Fruit fly (Drosophila melanogaster): ENCODE data around the gene CG32152.

CG32152 gene

DNA sequence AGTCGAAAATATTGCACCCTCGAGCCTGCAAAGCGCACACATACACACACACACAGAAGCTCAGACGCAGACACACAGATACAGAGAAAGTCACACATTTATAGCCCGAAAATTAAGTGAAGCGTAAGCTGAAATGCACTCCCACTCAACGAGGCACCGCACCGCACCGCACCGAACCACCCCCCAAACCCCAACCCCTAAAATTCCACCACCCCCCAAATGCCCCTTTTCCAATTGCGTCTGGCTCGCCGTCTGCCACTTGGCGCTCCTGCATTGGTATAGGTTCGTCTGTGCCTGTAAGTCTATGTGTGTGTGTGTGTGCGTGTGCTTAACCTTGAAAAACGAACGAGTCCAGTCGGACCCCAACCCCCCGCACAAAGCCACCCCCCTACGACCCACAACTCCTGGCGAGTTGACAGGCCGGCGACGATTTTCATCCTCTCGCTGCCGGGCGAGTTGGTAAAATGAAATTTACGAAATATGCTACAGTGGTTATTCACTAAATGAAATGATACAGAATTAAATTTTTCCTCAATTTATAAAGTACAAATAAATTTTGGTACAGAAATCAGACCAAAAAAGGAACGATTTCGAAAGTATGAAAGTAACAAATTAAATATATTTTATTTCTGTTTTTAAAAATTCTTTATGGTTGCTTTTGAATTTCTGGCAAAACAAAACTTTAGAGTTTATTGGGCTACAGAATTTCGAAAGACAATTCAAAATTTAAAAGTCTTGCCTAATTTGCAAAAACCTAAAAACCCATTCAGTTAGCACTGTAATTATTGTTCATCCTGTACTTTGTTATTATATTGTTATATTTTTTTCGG is 39.0 kb upstream of the CG32152 start (continued):
- TF ChIP-seq psq (GFP tag; optimal IDR thresholded peaks at IDR 0.05), result peak; percentile 55
- TF ChIP-seq HLH106 (tag; optimal IDR thresholded peaks at IDR 0.05), result peak; percentile 62
- no peak for TF ChIP-seq dsf (GFP tag; optimal IDR thresholded peaks at IDR 0.05; ENCODE audit: borderline replicate concordance)
- no peak for TF ChIP-seq Jra (GFP tag; optimal IDR thresholded peaks at IDR 0.05)

DNA sequence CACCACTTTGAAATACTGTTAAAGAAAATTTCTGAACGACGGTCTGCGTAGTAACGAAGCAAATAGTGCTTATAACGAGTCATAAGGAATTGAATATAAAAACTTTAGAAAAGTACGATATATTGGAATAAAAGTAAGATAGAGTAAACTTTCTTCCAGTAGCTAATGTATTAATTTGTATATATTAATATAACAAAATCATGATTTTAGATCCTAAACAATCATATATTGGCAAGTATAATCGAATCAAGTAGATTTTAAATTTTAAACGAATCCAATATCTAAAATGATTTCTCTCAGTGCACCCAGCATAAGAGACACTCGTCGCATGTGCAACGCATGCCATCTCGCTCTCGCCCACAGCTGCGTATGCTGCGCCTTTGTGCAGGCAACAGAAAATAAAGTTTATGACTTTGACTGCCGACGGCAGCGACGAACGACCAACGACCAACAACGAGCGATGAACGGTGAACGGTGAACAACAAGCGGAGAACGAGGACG is 37.5 kb upstream of the CG32152 start:
- peak; percentile 44 for TF ChIP-seq Hr83 (GFP tag; optimal IDR thresholded peaks at IDR 0.05; ENCODE audit: poor library complexity, severe bottlenecking)
- peak; percentile 80 for TF ChIP-seq Sp1 (GFP tag; optimal IDR thresholded peaks at IDR 0.05)
- TF ChIP-seq GATAd (GFP tag; optimal IDR thresholded peaks at IDR 0.05), result no peak
- no peak for TF ChIP-seq Hnf4 (GFP tag; optimal IDR thresholded peaks at IDR 0.05)
- TF ChIP-seq HLH106 (tag; optimal IDR thresholded peaks at IDR 0.05), result peak; percentile 39
- peak; percentile 61 for TF ChIP-seq rgr (GFP tag; optimal IDR thresholded peaks at IDR 0.05)
- TF ChIP-seq OdsH (GFP tag; optimal IDR thresholded peaks at IDR 0.05), result peak; percentile 40
- TF ChIP-seq fru (GFP tag; optimal IDR thresholded peaks at IDR 0.05), result peak; percentile 29
- no peak for TF ChIP-seq Hr78 (GFP tag; optimal IDR thresholded peaks at IDR 0.05)
- TF ChIP-seq Vsx2 (GFP tag; optimal IDR thresholded peaks at IDR 0.05; ENCODE audit: partially characterized antibody), result peak; percentile 45
- peak; percentile 58 for TF ChIP-seq woc (GFP tag; optimal IDR thresholded peaks at IDR 0.05)
- no peak for TF ChIP-seq pan (optimal IDR thresholded peaks at IDR 0.05)
- TF ChIP-seq psq (GFP tag; optimal IDR thresholded peaks at IDR 0.05), result peak; percentile 68
- TF ChIP-seq sv (GFP tag; optimal IDR thresholded peaks at IDR 0.05), result no peak
- peak; percentile 18 for TF ChIP-seq br (GFP tag; optimal IDR thresholded peaks at IDR 0.05)
- peak; percentile 65 for TF ChIP-seq Dif (GFP tag; optimal IDR thresholded peaks at IDR 0.05; ENCODE audit: partially characterized antibody)
- no peak for TF ChIP-seq sage (GFP tag; optimal IDR thresholded peaks at IDR 0.05)
- no peak for TF ChIP-seq dl (GFP tag; optimal IDR thresholded peaks at IDR 0.05; ENCODE audit: insufficient read depth in 1 of 2, partially characterized antibody in 2 of 2)
- TF ChIP-seq foxo (GFP tag; optimal IDR thresholded peaks at IDR 0.05), result peak in 1 of 2 experiments; percentile 63
- no peak for TF ChIP-seq Jra (GFP tag; optimal IDR thresholded peaks at IDR 0.05)
- TF ChIP-seq dmrt93B (GFP tag; optimal IDR thresholded peaks at IDR 0.05), result peak; percentile 63
- TF ChIP-seq h (GFP tag; optimal IDR thresholded peaks at IDR 0.05), result peak; percentile 79

DNA sequence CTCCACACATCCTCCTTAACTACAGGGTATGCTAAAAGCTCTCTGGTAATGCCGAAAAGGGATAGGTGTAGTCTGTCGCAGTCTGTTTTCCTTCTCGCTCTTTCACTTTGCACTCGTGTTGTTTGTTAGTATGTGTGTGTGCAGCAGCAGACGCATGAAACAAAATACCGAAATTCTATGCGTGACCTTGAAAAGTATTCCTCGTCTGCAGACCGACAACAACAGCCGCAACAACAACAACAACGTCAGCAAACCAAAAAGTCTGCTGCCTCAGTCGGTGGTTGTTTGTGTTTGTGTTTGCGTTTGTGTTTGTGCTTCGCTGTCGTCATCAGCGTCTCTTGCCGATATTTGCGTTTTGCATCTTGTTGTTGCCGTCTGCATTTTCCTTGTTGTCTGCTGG is 34.6 kb upstream of the CG32152 start:
- TF ChIP-seq Mio (GFP tag; optimal IDR thresholded peaks at IDR 0.05) (no peak), N (GFP tag; optimal IDR thresholded peaks at IDR 0.05) (no peak), psq (GFP tag; optimal IDR thresholded peaks at IDR 0.05) (no peak), Vsx2 (GFP tag; optimal IDR thresholded peaks at IDR 0.05; ENCODE audit: partially characterized antibody) (peak; percentile 31), usp (GFP tag; optimal IDR thresholded peaks at IDR 0.05) (no peak), Dfd (GFP tag; optimal IDR thresholded peaks at IDR 0.05) (no peak), Hnf4 (GFP tag; optimal IDR thresholded peaks at IDR 0.05) (no peak), CrebA (GFP tag; optimal IDR thresholded peaks at IDR 0.05; ENCODE audit: borderline replicate concordance) (no peak), sage (GFP tag; optimal IDR thresholded peaks at IDR 0.05) (no peak), Rel (GFP tag; optimal IDR thresholded peaks at IDR 0.05) (peak; percentile 31), Rel (tag; optimal IDR thresholded peaks at IDR 0.05) (peak; percentile 13), sv (GFP tag; optimal IDR thresholded peaks at IDR 0.05) (no peak), brk (GFP tag; optimal IDR thresholded peaks at IDR 0.05) (no peak), Hr83 (GFP tag; optimal IDR thresholded peaks at IDR 0.05; ENCODE audit: poor library complexity, severe bottlenecking) (peak; percentile 78), Hr78 (GFP tag; optimal IDR thresholded peaks at IDR 0.05) (no peak), OdsH (GFP tag; optimal IDR thresholded peaks at IDR 0.05) (no peak), br (GFP tag; optimal IDR thresholded peaks at IDR 0.05) (no peak), Abd-B (GFP tag; optimal IDR thresholded peaks at IDR 0.05) (no peak), ey (GFP tag; optimal IDR thresholded peaks at IDR 0.05) (no peak), woc (GFP tag; optimal IDR thresholded peaks at IDR 0.05) (peak; percentile 79), HLH106 (tag; optimal IDR thresholded peaks at IDR 0.05) (no peak), Jra (GFP tag; optimal IDR thresholded peaks at IDR 0.05) (no peak), Dif (GFP tag; optimal IDR thresholded peaks at IDR 0.05; ENCODE audit: partially characterized antibody) (peak; percentile 10), dl (GFP tag; optimal IDR thresholded peaks at IDR 0.05; ENCODE audit: insufficient read depth in 1 of 2, partially characterized antibody in 2 of 2) (peak in 1 of 2 experiments; percentile 35)

Data from whole organism, wandering third instar larva.